Worm (Caenorhabditis elegans): ENCODE measurements around the gene fbxc-55.

fbxc-55 gene

DNA sequence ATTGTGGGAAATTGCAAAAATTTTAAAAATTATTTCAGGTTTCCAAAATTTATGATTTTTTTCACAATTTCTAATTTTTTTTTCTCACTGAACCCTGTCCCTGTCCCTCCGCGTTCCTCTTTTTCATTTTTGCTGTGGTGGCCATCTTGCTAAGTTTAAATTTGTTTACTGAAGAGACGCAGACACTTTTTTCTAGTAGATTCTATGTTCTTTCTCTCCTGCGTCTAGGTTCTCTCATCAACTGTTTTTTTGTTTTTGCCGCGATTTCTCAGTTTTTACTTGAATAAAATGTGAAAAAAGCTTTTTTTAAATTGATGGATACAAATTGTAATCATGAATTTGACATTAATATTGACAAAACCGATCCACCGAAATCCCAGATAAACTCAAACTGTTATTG is 39.3 kb upstream of the fbxc-55 start, which contains the start of gene ZC239.6:
ZC239.6 (plus strand) TSS at position 381 of the 400 bp plus-strand sequence.
- TF ChIP-seq T07F8.4 (tag; optimal IDR thresholded peaks at IDR 0.05) (no peak), hmg-1.2 (GFP tag; IDR thresholded peaks at IDR 0.05) (peak; percentile 46; the same call in 1 of the 2 replicates), hsf-1 (GFP tag; IDR thresholded peaks at IDR 0.05) (peak; percentile 53; the same call in 1 of the 2 replicates)

ce11 chrII:3208679-3209078 is 38.7 kb upstream of the fbxc-55 start, which contains the start of gene sdz-35:
sdz-35 (minus strand) TSS chrII:3208779.
- TF ChIP-seq rpc-1 (optimal IDR thresholded peaks at IDR 0.05), result no peak
- no peak for TF ChIP-seq rpc-1 (tag; optimal IDR thresholded peaks at IDR 0.05)
- TF ChIP-seq B0336.3 (GFP tag; IDR thresholded peaks at IDR 0.05), result no peak
- TF ChIP-seq nfyb-1 (GFP tag; IDR thresholded peaks at IDR 0.05), result no peak
- TF ChIP-seq snpc-3.4 (tag; optimal IDR thresholded peaks at IDR 0.05), result no peak
- TF ChIP-seq tbx-9 (tag; optimal IDR thresholded peaks at IDR 0.05; ENCODE audit: borderline replicate concordance), result no peak
- TF ChIP-seq hlh-26 (GFP tag; conservative IDR thresholded peaks at IDR 0.05), result no peak
- no peak for TF ChIP-seq lin-54 (GFP tag; optimal IDR thresholded peaks at IDR 0.05)

DNA sequence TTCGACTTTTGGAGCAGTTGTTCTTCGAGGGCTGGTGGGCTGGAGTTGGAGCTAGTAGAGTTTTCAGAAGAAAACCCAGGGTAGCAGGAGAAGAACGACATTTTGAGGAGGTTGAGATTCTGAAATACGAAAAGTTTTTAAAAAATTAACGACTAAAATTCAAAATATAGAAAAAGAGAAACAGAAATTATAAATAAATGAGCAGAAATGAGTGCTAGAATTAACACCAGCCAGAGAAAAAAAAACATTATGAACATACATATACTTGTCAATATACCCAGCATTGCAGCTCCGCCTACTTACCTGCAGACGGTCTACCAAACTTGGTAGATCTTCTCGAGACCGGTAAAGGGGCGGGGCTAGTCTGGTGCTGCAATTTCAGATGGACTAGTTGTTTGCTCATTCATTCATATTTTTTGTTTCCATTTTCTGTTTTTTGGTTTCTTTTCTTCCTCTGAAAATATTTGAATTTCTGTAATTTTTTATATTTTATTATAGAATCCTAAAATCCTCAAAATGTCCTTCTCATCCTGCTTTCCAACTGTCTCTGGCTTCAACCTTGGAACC is 36.5 kb upstream of the fbxc-55 start, which contains the start of the genes ZC239.20 and ZC239.21:
ZC239.20 (minus strand) TSS at position 101 of the 567 bp plus-strand sequence.
ZC239.21 (plus strand) TSS at position 517 of the 567 bp plus-strand sequence.
- TF ChIP-seq Y56A3A.18 (GFP tag; IDR thresholded peaks at IDR 0.05) (no peak), ceh-79 (tag; optimal IDR thresholded peaks at IDR 0.05) (no peak), ama-1 (optimal IDR thresholded peaks at IDR 0.05) (no peak), ama-1 (GFP tag; optimal IDR thresholded peaks at IDR 0.05) (no peak), F39B2.1 (GFP tag; IDR thresholded peaks at IDR 0.05) (no peak), F52B5.7 (tag; optimal IDR thresholded peaks at IDR 0.05) (no peak), ccch-3 (GFP tag; optimal IDR thresholded peaks at IDR 0.05) (no peak), xnd-1 (tag; optimal IDR thresholded peaks at IDR 0.05) (no peak), B0261.1 (tag; optimal IDR thresholded peaks at IDR 0.05) (no peak), C17E4.6 (GFP tag; IDR thresholded peaks at IDR 0.05) (no peak), ceh-91 (GFP tag; IDR thresholded peaks at IDR 0.05) (no peak)

DNA sequence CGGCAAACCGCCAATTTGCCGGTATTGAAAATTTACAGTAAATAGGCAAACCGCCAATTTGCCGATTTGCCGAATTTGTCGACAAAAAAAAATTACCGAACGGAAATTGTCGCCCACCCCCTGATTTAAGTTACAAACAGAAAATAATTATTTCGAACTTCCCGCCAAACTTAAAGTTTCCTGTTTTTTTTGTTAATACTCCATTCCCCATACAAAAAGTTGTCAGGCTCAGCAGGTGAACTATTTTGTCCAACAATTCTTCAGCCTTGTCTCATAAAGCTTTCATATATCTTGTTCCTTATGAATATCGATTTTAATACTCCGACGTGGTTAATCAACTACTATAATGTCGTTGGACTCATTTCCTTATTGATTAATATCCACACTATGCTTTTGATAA is 33.4 kb upstream of the fbxc-55 start, which contains the start of gene sri-50:
sri-50 (plus strand) TSS at position 301 of the 400 bp plus-strand sequence.
- no peak for TF ChIP-seq ccch-3 (GFP tag; optimal IDR thresholded peaks at IDR 0.05)
- TF ChIP-seq zim-3 (tag; optimal IDR thresholded peaks at IDR 0.05), result no peak
- no peak for TF ChIP-seq Y67H2A.10 (GFP tag; conservative IDR thresholded peaks at IDR 0.05)
- TF ChIP-seq egrh-3 (GFP tag; IDR thresholded peaks at IDR 0.05), result no peak
- no peak for TF ChIP-seq K11D2.4 (GFP tag; IDR thresholded peaks at IDR 0.05)
- no peak for TF ChIP-seq him-1 (tag; optimal IDR thresholded peaks at IDR 0.05)
- TF ChIP-seq fkh-3 (tag; optimal IDR thresholded peaks at IDR 0.05), result no peak
- no peak for TF ChIP-seq nfyb-1 (GFP tag; IDR thresholded peaks at IDR 0.05)
- TF ChIP-seq lsy-27 (tag; optimal IDR thresholded peaks at IDR 0.05; ENCODE audit: borderline replicate concordance, insufficient read depth), result no peak
- no peak for TF ChIP-seq dpl-1 (GFP tag; optimal IDR thresholded peaks at IDR 0.05)
- TF ChIP-seq ztf-6 (GFP tag; IDR thresholded peaks at IDR 0.05), result no peak
- no peak for TF ChIP-seq F52B5.7 (tag; optimal IDR thresholded peaks at IDR 0.05)
- no peak for TF ChIP-seq ztf-26 (tag; optimal IDR thresholded peaks at IDR 0.05)
- no peak for TF ChIP-seq Y53G8AR.9 (GFP tag; conservative IDR thresholded peaks at IDR 0.05)
- no peak for TF ChIP-seq aptf-3 (GFP tag; IDR thresholded peaks at IDR 0.05)
- TF ChIP-seq F57C9.4 (tag; optimal IDR thresholded peaks at IDR 0.05), result no peak
- no peak for TF ChIP-seq aptf-2 (GFP tag; conservative IDR thresholded peaks at IDR 0.05)
- TF ChIP-seq unc-130 (GFP tag; optimal IDR thresholded peaks at IDR 0.05), result no peak
